Worm (Caenorhabditis elegans): ENCODE measurements around the gene vps-52.
A peak's percentile ranks its signal among the peaks of the same experiment; 100 is the strongest.

vps-52 gene

ce11 chrX:7554326-7554725 lies 10.8 kb upstream of the vps-52 start, which contains the start of gene F46C8.8:
Gene F46C8.8 (minus strand): TSS chrX:7554426.
- no peak for TF ChIP-seq lir-3 (tag; optimal IDR thresholded peaks at IDR 0.05; ENCODE audit: poor library complexity)
- TF ChIP-seq lin-35 (GFP tag; optimal IDR thresholded peaks at IDR 0.05), result no peak
- no peak for TF ChIP-seq ceh-63 (GFP tag; optimal IDR thresholded peaks at IDR 0.05)
- TF ChIP-seq elt-3 (tag; optimal IDR thresholded peaks at IDR 0.05), result peak in 1 of 6 experiments; percentile 10
- no peak for TF ChIP-seq hlh-17 (GFP tag; optimal IDR thresholded peaks at IDR 0.05; ENCODE audit: borderline replicate concordance)
- TF ChIP-seq unc-62 (GFP tag; optimal IDR thresholded peaks at IDR 0.05), result no peak
- TF ChIP-seq fkh-10 (GFP tag; optimal IDR thresholded peaks at IDR 0.05), result no peak
- peak; percentile 55 for TF ChIP-seq nhr-85 (tag)
- no peak for TF ChIP-seq ceh-90 (tag; optimal IDR thresholded peaks at IDR 0.05)
- TF ChIP-seq unc-30 (tag; optimal IDR thresholded peaks at IDR 0.05), result no peak
- no peak for TF ChIP-seq ztf-11 (tag; optimal IDR thresholded peaks at IDR 0.05)
- no peak for TF ChIP-seq vab-15 (tag; optimal IDR thresholded peaks at IDR 0.05)

- no peak for TF ChIP-seq dpl-1 (GFP tag; optimal IDR thresholded peaks at IDR 0.05)
- peak; percentile 43 for TF ChIP-seq elt-2 (tag; optimal IDR thresholded peaks at IDR 0.05)
- no peak for TF ChIP-seq sptf-1 (tag; optimal IDR thresholded peaks at IDR 0.05)
- TF ChIP-seq hpl-2 (GFP tag; optimal IDR thresholded peaks at IDR 0.05), result no peak
These were observed 6.1 kb upstream of the vps-52 start, which contains the start of the genes PDB1.1 and F08C6.5 for ce11 chrX:7558928-7559455. Gene PDB1.1 (minus strand): TSS chrX:7559085. Gene F08C6.5 (plus strand): TSS chrX:7559405.

- TF ChIP-seq tlp-1 (tag; optimal IDR thresholded peaks at IDR 0.05), result no peak
- TF ChIP-seq nhr-76 (tag; optimal IDR thresholded peaks at IDR 0.05), result no peak
- peak; percentile 18 for TF ChIP-seq skn-1 (tag; optimal IDR thresholded peaks at IDR 0.05)
These were observed 3.2 kb upstream of the vps-52 start for ce11 chrX:7561972-7562371.

- TF ChIP-seq lin-13 (GFP tag; optimal IDR thresholded peaks at IDR 0.05) (no peak), nhr-19 (GFP tag; conservative IDR thresholded peaks at IDR 0.05) (no peak), Y116A8C.19 (tag; optimal IDR thresholded peaks at IDR 0.05; ENCODE audit: borderline replicate concordance) (no peak), lin-15B (tag; optimal IDR thresholded peaks at IDR 0.05) (no peak), ama-1 (optimal IDR thresholded peaks at IDR 0.05) (no peak), alr-1 (tag; optimal IDR thresholded peaks at IDR 0.05; ENCODE audit: borderline replicate concordance) (no peak), F16B12.6 (tag; optimal IDR thresholded peaks at IDR 0.05) (no peak), C34B4.2 (tag; optimal IDR thresholded peaks at IDR 0.05) (no peak), sup-37 (GFP tag; optimal IDR thresholded peaks at IDR 0.05) (no peak), snu-23 (GFP tag; optimal IDR thresholded peaks at IDR 0.05) (no peak), nhr-71 (tag; optimal IDR thresholded peaks at IDR 0.05) (no peak), nhr-28 (tag; optimal IDR thresholded peaks at IDR 0.05) (no peak), pqm-1 (tag; optimal IDR thresholded peaks at IDR 0.05) (no peak), xbp-1 (tag; optimal IDR thresholded peaks at IDR 0.05) (no peak), nhr-47 (tag; optimal IDR thresholded peaks at IDR 0.05) (no peak), nhr-12 (tag; optimal IDR thresholded peaks at IDR 0.05) (no peak), lin-35 (GFP tag; optimal IDR thresholded peaks at IDR 0.05) (no peak), ztf-11 (tag; optimal IDR thresholded peaks at IDR 0.05) (no peak)
These were observed 2.5 kb upstream of the vps-52 start, which contains the start of gene sto-1 for ce11 chrX:7562625-7563024. Gene sto-1 (plus strand): TSS chrX:7562824.

ce11 chrX:7563425-7563824 lies 1.7 kb upstream of the vps-52 start:
- TF ChIP-seq elt-2 (tag; optimal IDR thresholded peaks at IDR 0.05), result no peak
- no peak for TF ChIP-seq unc-98 (GFP tag; IDR thresholded peaks at IDR 0.05)
- TF ChIP-seq egl-13 (tag; optimal IDR thresholded peaks at IDR 0.05), result no peak
- TF ChIP-seq grh-1 (GFP tag; IDR thresholded peaks at IDR 0.05), result no peak
- TF ChIP-seq C34B4.2 (tag; optimal IDR thresholded peaks at IDR 0.05), result no peak
- TF ChIP-seq skn-1 (tag; optimal IDR thresholded peaks at IDR 0.05), result no peak
- no peak for TF ChIP-seq nhr-71 (tag; optimal IDR thresholded peaks at IDR 0.05)
